Fruit fly (Drosophila melanogaster): ENCODE data around the gene CG33301.

Gene CG33301

DNA sequence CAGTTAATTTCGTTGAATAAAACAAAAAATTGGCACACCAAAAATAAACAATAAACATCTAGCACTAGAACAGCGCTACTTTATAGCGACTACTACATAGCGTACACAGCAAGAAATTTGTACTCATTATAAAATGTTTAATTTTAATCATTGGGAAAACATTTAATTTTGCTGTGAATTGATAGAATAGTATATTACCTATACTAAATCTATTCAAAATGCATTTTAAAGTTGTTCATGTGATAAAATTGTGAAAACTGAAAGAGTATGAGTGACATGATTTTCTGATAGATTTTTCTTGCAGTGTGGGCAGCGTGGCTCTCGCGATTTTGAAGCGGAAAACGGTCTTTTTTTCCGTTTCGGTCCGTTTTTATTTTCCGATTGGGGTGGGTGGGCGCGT, 11.9 kb downstream of the CG33301 start:
- TF ChIP-seq fd3F (GFP tag; optimal IDR thresholded peaks at IDR 0.05) = peak; percentile 17
- peak; percentile 51 for TF ChIP-seq CG2120 (GFP tag; optimal IDR thresholded peaks at IDR 0.05)
- TF ChIP-seq Stat92E (GFP tag; optimal IDR thresholded peaks at IDR 0.05) = no peak
- peak; percentile 37; the same call in 1 of the 2 replicates for TF ChIP-seq HLH3B (GFP tag; IDR thresholded peaks at IDR 0.05)
- peak; percentile 25 for TF ChIP-seq CG17359 (tag; optimal IDR thresholded peaks at IDR 0.05)
- TF ChIP-seq CG11695 (GFP tag; IDR thresholded peaks at IDR 0.05) = peak; percentile 20; the same call in 1 of the 3 replicates
- TF ChIP-seq CG4424 (GFP tag; optimal IDR thresholded peaks at IDR 0.05) = peak; percentile 22
- no peak for TF ChIP-seq CG7745 (tag; optimal IDR thresholded peaks at IDR 0.05)
- TF ChIP-seq zf30C (GFP tag; optimal IDR thresholded peaks at IDR 0.05) = peak; percentile 24
- peak; percentile 4 for TF ChIP-seq CG10209 (GFP tag; optimal IDR thresholded peaks at IDR 0.05)
- TF ChIP-seq ind (GFP tag; optimal IDR thresholded peaks at IDR 0.05) = peak; percentile 19
- peak; percentile 74 for TF ChIP-seq Med (GFP tag)
- TF ChIP-seq Chrac-16 (GFP tag; optimal IDR thresholded peaks at IDR 0.05) = peak; percentile 4
- TF ChIP-seq al (GFP tag; IDR thresholded peaks at IDR 0.05) = peak; percentile 24; the same call in 1 of the 2 replicates
- no peak for TF ChIP-seq CG17568 (GFP tag; optimal IDR thresholded peaks at IDR 0.05)
- peak; percentile 40 for TF ChIP-seq Sox100B (GFP tag; optimal IDR thresholded peaks at IDR 0.05)
- peak; percentile 11 for TF ChIP-seq CG4328 (GFP tag; optimal IDR thresholded peaks at IDR 0.05)
- TF ChIP-seq CG7839 (tag; optimal IDR thresholded peaks at IDR 0.05) = peak; percentile 63
- TF ChIP-seq gem (tag; optimal IDR thresholded peaks at IDR 0.05) = peak; percentile 64
- TF ChIP-seq lab (GFP tag; optimal IDR thresholded peaks at IDR 0.05) = peak; percentile 34
- TF ChIP-seq B-H1 (GFP tag; IDR thresholded peaks at IDR 0.05) = peak; percentile 12; the same call in 1 of the 3 replicates
- peak; percentile 51 for TF ChIP-seq slbo (GFP tag; IDR thresholded peaks at IDR 0.05)
- no peak for TF ChIP-seq Oaz (GFP tag; IDR thresholded peaks at IDR 0.05)
- TF ChIP-seq CG10565 (GFP tag; optimal IDR thresholded peaks at IDR 0.05) = no peak
- 0 out of 2 replicates have a peak, but pooled peaks have one; percentile 32 for TF ChIP-seq ttk (GFP tag; IDR thresholded peaks at IDR 0.05)
- peak; percentile 36 for TF ChIP-seq CG12391 (tag; optimal IDR thresholded peaks at IDR 0.05)
- peak; percentile 7 for TF ChIP-seq CG1602 (GFP tag; optimal IDR thresholded peaks at IDR 0.05)
- peak; percentile 22; the same call in 1 of the 2 replicates for TF ChIP-seq CG31224 (GFP tag; IDR thresholded peaks at IDR 0.05)
- peak; percentile 47 for TF ChIP-seq CG13424 (tag; optimal IDR thresholded peaks at IDR 0.05)
- TF ChIP-seq HHEX (GFP tag; optimal IDR thresholded peaks at IDR 0.05) = peak; percentile 5
- TF ChIP-seq org-1 (GFP tag; optimal IDR thresholded peaks at IDR 0.05) = peak; percentile 18
- peak; percentile 61; the same call in 1 of the 2 replicates for TF ChIP-seq Ptx1 (GFP tag; IDR thresholded peaks at IDR 0.05)
- TF ChIP-seq Ada2b (GFP tag; IDR thresholded peaks at IDR 0.05) = peak; percentile 14; the same call in 1 of the 2 replicates
- peak; percentile 50 for TF ChIP-seq CoRest (tag; optimal IDR thresholded peaks at IDR 0.05)
- TF ChIP-seq esg (GFP tag; conservative IDR thresholded peaks at IDR 0.05) = peak; percentile 34; the same call in 1 of the 2 replicates
- TF ChIP-seq seq (GFP tag; IDR thresholded peaks at IDR 0.05) = peak; percentile 40; the same call in 1 of the 2 replicates
- TF ChIP-seq CG15269 (tag; optimal IDR thresholded peaks at IDR 0.05) = peak; percentile 50
- TF ChIP-seq lola (GFP tag; optimal IDR thresholded peaks at IDR 0.05) = no peak
- 0 out of 2 replicates have a peak, but pooled peaks have one; percentile 18 for TF ChIP-seq CG7372 (GFP tag; IDR thresholded peaks at IDR 0.05)
- TF ChIP-seq h (optimal IDR thresholded peaks at IDR 0.05) = no peak
- TF ChIP-seq CG13296 (GFP tag; optimal IDR thresholded peaks at IDR 0.05) = peak; percentile 45
- no peak for TF ChIP-seq CG8290 (GFP tag; optimal IDR thresholded peaks at IDR 0.05)
- TF ChIP-seq CG8290 (tag; optimal IDR thresholded peaks at IDR 0.05) = no peak
- TF ChIP-seq CG10543 (GFP tag; optimal IDR thresholded peaks at IDR 0.05) = peak; percentile 26
- TF ChIP-seq CG2116 (GFP tag; optimal IDR thresholded peaks at IDR 0.05) = no peak
- TF ChIP-seq tgo (GFP tag; IDR thresholded peaks at IDR 0.05) = peak; percentile 39; the same call in 1 of the 3 replicates
- peak; percentile 31 for TF ChIP-seq nmo (GFP tag; optimal IDR thresholded peaks at IDR 0.05)
- no peak for TF ChIP-seq jumu (GFP tag; optimal IDR thresholded peaks at IDR 0.05)
- peak; percentile 51; the same call in 1 of the 2 replicates for TF ChIP-seq Drgx (GFP tag; IDR thresholded peaks at IDR 0.05)
- TF ChIP-seq bcd (GFP tag; optimal IDR thresholded peaks at IDR 0.05) = peak; percentile 42

Data from whole organism, embryonic.